Worm (Caenorhabditis elegans): Measurements from ENCODE around the gene mrp-3.

ce11 chrX:15912841-15913240 lies 26.3 kb downstream of the mrp-3 start:
- TF ChIP-seq zag-1 (tag; optimal IDR thresholded peaks at IDR 0.05): no peak
- TF ChIP-seq nhr-76 (tag; optimal IDR thresholded peaks at IDR 0.05): no peak
- TF ChIP-seq mef-2 (tag; optimal IDR thresholded peaks at IDR 0.05): no peak
- TF ChIP-seq nhr-12 (tag; optimal IDR thresholded peaks at IDR 0.05): no peak
- TF ChIP-seq ztf-11 (tag; optimal IDR thresholded peaks at IDR 0.05): no peak
- TF ChIP-seq nhr-90 (tag; optimal IDR thresholded peaks at IDR 0.05; ENCODE audit: poor library complexity): no peak
- TF ChIP-seq nhr-11 (tag; optimal IDR thresholded peaks at IDR 0.05): no peak
- TF ChIP-seq lin-15B (tag; optimal IDR thresholded peaks at IDR 0.05): no peak
- TF ChIP-seq lin-13 (GFP tag; optimal IDR thresholded peaks at IDR 0.05): no peak
- TF ChIP-seq skn-1 (tag; optimal IDR thresholded peaks at IDR 0.05): no peak
- TF ChIP-seq lsy-2 (tag; optimal IDR thresholded peaks at IDR 0.05): no peak

All from whole organism, L1 larva.